Worm (Caenorhabditis elegans): Measurements from ENCODE around the gene H09F14.1.

ce11 chrV:10581837-10582300 is 33.5 kb downstream of the H09F14.1 start, which contains the start of gene T21C9.6:
- no peak for TF ChIP-seq egl-27 (tag; optimal IDR thresholded peaks at IDR 0.05)
- peak in 1 of 2 experiments; percentile 9 for TF ChIP-seq unc-62 (GFP tag; optimal IDR thresholded peaks at IDR 0.05 in 1 of 2)
- no peak for TF ChIP-seq unc-62 (tag; optimal IDR thresholded peaks at IDR 0.05)
- no peak for TF ChIP-seq nhr-237 (tag; optimal IDR thresholded peaks at IDR 0.05)
- no peak for TF ChIP-seq R02D3.7 (tag; optimal IDR thresholded peaks at IDR 0.05)
- no peak for TF ChIP-seq ZK337.2 (GFP tag; IDR thresholded peaks at IDR 0.05)
- no peak for TF ChIP-seq snpc-4 (tag; optimal IDR thresholded peaks at IDR 0.05)
- TF ChIP-seq ces-1 (GFP tag; optimal IDR thresholded peaks at IDR 0.05) = no peak
- TF ChIP-seq zag-1 (tag; optimal IDR thresholded peaks at IDR 0.05) = no peak
- no peak for TF ChIP-seq saeg-2 (GFP tag; IDR thresholded peaks at IDR 0.05)
- no peak for TF ChIP-seq ceh-28 (tag; optimal IDR thresholded peaks at IDR 0.05)
